Worm (Caenorhabditis elegans) whole organism, L3 larva: Measurements from ENCODE around the gene frpr-8.

Source experiments
- R02D3.7 ChIP-seq: fragments of 150-350 bp; optimal IDR thresholded peaks from 2 replicates; lab custom pipeline; 2014; ENCODE audit warnings: missing biosample characterization, missing genetic modification characterization
- ama-1 ChIP-seq: fragments of 150-350 bp; optimal IDR thresholded peaks from 2 replicates; lab custom pipeline; 2018
- ceh-28 ChIP-seq: fragments of 150-350 bp; optimal IDR thresholded peaks from 2 replicates; lab custom pipeline; 2014; ENCODE audit warnings: missing biosample characterization, missing genetic modification reagents, missing genetic modification characterization
- ceh-82 ChIP-seq: fragments of 150-350 bp; optimal IDR thresholded peaks from 2 replicates; lab custom pipeline; 2014; ENCODE audit warnings: missing biosample characterization, missing genetic modification characterization
- lin-15B ChIP-seq: fragments of 150-350 bp; optimal IDR thresholded peaks from 2 replicates; lab custom pipeline; 2014; ENCODE audit warnings: missing biosample characterization, missing genetic modification characterization
- nhr-11 ChIP-seq: fragments of 150-350 bp; optimal IDR thresholded peaks from 2 replicates; lab custom pipeline; 2014; ENCODE audit warnings: missing biosample characterization, missing genetic modification characterization
- nhr-237 ChIP-seq: fragments of 150-350 bp; optimal IDR thresholded peaks from 2 replicates; lab custom pipeline; 2014; ENCODE audit warnings: missing biosample characterization, missing genetic modification characterization
- nhr-25 ChIP-seq: sonication (generic microtip); optimal IDR thresholded peaks from 2 replicates; lab custom pipeline; 2017; ENCODE audit warnings: missing biosample characterization, missing genetic modification characterization
- nhr-28 ChIP-seq: fragments of 150-350 bp; optimal IDR thresholded peaks from 2 replicates; lab custom pipeline; 2014; ENCODE audit warnings: missing biosample characterization, missing genetic modification characterization
- pqm-1 ChIP-seq: fragments of 150-350 bp; optimal IDR thresholded peaks from 2 replicates; lab custom pipeline; 2017; ENCODE audit warnings: missing biosample characterization, missing genetic modification characterization, inconsistent platforms
- skn-1 ChIP-seq: fragments of 150-350 bp; optimal IDR thresholded peaks from 2 replicates; lab custom pipeline; 2014; ENCODE audit warnings: missing biosample characterization, missing genetic modification characterization
- snpc-4 ChIP-seq: fragments of 150-350 bp; optimal IDR thresholded peaks from 2 replicates; lab custom pipeline; 2014; ENCODE audit warnings: missing biosample characterization, missing genetic modification characterization
- unc-62 ChIP-seq: fragments of 150-350 bp; sonication (generic microtip); optimal IDR thresholded peaks from 4 replicates; lab custom pipeline; 2014; ENCODE audit warnings: missing biosample characterization, missing genetic modification reagents, missing genetic modification characterization

DNA sequence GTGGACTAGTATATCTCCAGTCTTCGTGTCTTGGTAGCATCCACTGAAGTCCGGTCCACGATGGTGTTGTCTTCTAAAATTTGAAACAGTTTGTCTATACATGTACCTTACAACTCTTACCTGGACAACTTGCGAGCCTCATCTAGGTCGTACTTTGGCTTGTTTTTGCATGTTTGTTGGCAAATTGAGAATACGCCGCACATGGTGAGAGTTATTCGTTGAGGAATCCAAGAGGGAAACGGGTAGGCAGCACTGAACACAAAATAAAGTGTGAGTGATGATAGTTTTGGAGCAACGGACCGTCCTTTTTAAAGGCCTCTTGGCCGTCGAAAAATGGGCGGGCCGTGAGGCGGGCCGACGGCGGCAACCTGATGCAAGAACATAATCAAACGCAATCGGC lies 53.0 kb downstream of the frpr-8 start, which contains the start of gene asns-2:
- no peak for TF ChIP-seq nhr-11 (tag; lab: Kevin White, UChicago)
- TF ChIP-seq pqm-1 (tag; lab: Kevin White, UChicago), result no peak
- no peak for TF ChIP-seq unc-62 (GFP tag; lab: Kevin White, UChicago)
- TF ChIP-seq ceh-28 (tag; lab: Kevin White, UChicago), result no peak
- no peak for TF ChIP-seq nhr-25 (tag; lab: Kevin White, UChicago)
- no peak for TF ChIP-seq lin-15B
- TF ChIP-seq ceh-82, result no peak
- no peak for TF ChIP-seq nhr-28 (tag; lab: Kevin White, UChicago)
- no peak for TF ChIP-seq nhr-237 (tag; lab: Kevin White, UChicago)
- no peak for TF ChIP-seq R02D3.7 (tag; lab: Kevin White, UChicago)
- TF ChIP-seq ama-1 (lab: Kevin White, UChicago), result peak; percentile 68
- TF ChIP-seq snpc-4 (tag; lab: Kevin White, UChicago), result no peak
- no peak for TF ChIP-seq skn-1 (tag; lab: Kevin White, UChicago)
